Worm (Caenorhabditis elegans) whole organism, L1 larva: ENCODE results near the gene F12E12.1.

Experiments
- blmp-1 ChIP-seq: fragments of 150-350 bp; optimal IDR thresholded peaks from 2 replicates; lab custom pipeline; 2014; ENCODE audit warnings: missing biosample characterization, missing genetic modification characterization
- efl-1 ChIP-seq, 4 experiments: fragments of 150-350 bp; optimal IDR thresholded peaks in 3 of 4; peaks in 1 of 4; 1 replicate in 1 of 4; 2 replicates in 3 of 4; lab custom pipeline; 2014; ENCODE audit warnings: missing biosample characterization in 2 of 4, missing genetic modification characterization in 2 of 4, missing genetic modification reagents in 2 of 4
- elt-2 ChIP-seq: sonication (generic microtip); optimal IDR thresholded peaks from 2 replicates; lab custom pipeline; 2016; ENCODE audit warnings: missing genetic modification characterization, mild to moderate bottlenecking, inconsistent platforms, missing compliant biosample characterization, missing genetic modification reagents
- elt-3 ChIP-seq, 6 experiments: fragments of 150-350 bp in 1 of 6; sonication (generic microtip); optimal IDR thresholded peaks; 2 replicates each; lab custom pipeline; 2017 to 2018; ENCODE audit warnings: missing biosample characterization in 6 of 6, missing genetic modification characterization in 6 of 6, inconsistent platforms in 1 of 6
- ets-5 ChIP-seq: fragments of 200-800 bp; sonication (Bioruptor generic); IDR thresholded peaks from 2 replicates; pipeline ENCODE4 v1.3.6; 2022; ENCODE audit warnings: missing genetic modification characterization, missing compliant biosample characterization
- fkh-4 ChIP-seq: sonication (generic microtip); optimal IDR thresholded peaks from 2 replicates; lab custom pipeline; 2016; ENCODE audit warnings: missing compliant biosample characterization, missing genetic modification characterization, borderline replicate concordance
- fos-1 ChIP-seq: fragments of 150-350 bp; optimal IDR thresholded peaks from 2 replicates; lab custom pipeline; 2014; ENCODE audit warnings: missing biosample characterization, missing genetic modification characterization
- grh-1 ChIP-seq: fragments of 200-800 bp; sonication (Bioruptor generic); IDR thresholded peaks from 2 replicates; pipeline ENCODE4 v1.3.6; 2022; ENCODE audit warnings: missing genetic modification reagents, missing genetic modification characterization, missing compliant biosample characterization
- isw-1 ChIP-seq: fragments of 200-800 bp; sonication (Bioruptor generic); IDR thresholded peaks from 2 replicates; pipeline ENCODE4 v1.3.6; 2022; ENCODE audit warnings: missing genetic modification characterization, missing compliant biosample characterization
- lin-15B ChIP-seq: fragments of 150-350 bp; sonication (generic microtip); optimal IDR thresholded peaks from 3 replicates; lab custom pipeline; 2014; ENCODE audit warnings: missing biosample characterization, missing genetic modification characterization
- mdl-1 ChIP-seq, 2 experiments: fragments of 150-350 bp; optimal IDR thresholded peaks; 2 replicates each; lab custom pipeline; 2014 to 2017; ENCODE audit warnings: missing biosample characterization in 2 of 2, missing genetic modification characterization in 2 of 2, inconsistent platforms in 1 of 2
- mep-1 ChIP-seq: fragments of 150-350 bp; optimal IDR thresholded peaks from 2 replicates; lab custom pipeline; 2014; ENCODE audit warnings: missing biosample characterization, missing genetic modification characterization
- nhr-71 ChIP-seq: sonication (generic microtip); optimal IDR thresholded peaks from 2 replicates; lab custom pipeline; 2016; ENCODE audit warnings: mild to moderate bottlenecking, missing genetic modification characterization, moderate library complexity, missing compliant biosample characterization
- nhr-77 ChIP-seq: fragments of 150-350 bp; optimal IDR thresholded peaks from 2 replicates; lab custom pipeline; 2014; ENCODE audit warnings: missing biosample characterization, missing genetic modification characterization
- nhr-85 ChIP-seq: sonication (generic microtip); peaks from one replicate; lab custom pipeline; 2016; ENCODE audit warnings: missing genetic modification characterization, inconsistent platforms, missing compliant biosample characterization
- pax-3 ChIP-seq: fragments of 200-800 bp; sonication (Bioruptor generic); optimal IDR thresholded peaks from 2 replicates; lab custom pipeline; 2018; ENCODE audit warnings: mild to moderate bottlenecking, missing genetic modification characterization, moderate library complexity, missing compliant biosample characterization
- pqm-1 ChIP-seq: sonication (generic microtip); optimal IDR thresholded peaks from 3 replicates; lab custom pipeline; 2017; ENCODE audit warnings: missing biosample characterization, missing genetic modification characterization
- rnt-1 ChIP-seq: sonication (generic microtip); optimal IDR thresholded peaks from 2 replicates; lab custom pipeline; 2016; ENCODE audit warnings: mild to moderate bottlenecking, missing genetic modification characterization, moderate library complexity, missing compliant biosample characterization
- sptf-1 ChIP-seq: fragments of 150-350 bp; optimal IDR thresholded peaks from 2 replicates; lab custom pipeline; 2014; ENCODE audit warnings: missing biosample characterization, missing genetic modification characterization
- unc-30 ChIP-seq: sonication (generic microtip); optimal IDR thresholded peaks from 2 replicates; lab custom pipeline; 2017; ENCODE audit warnings: missing biosample characterization, missing genetic modification characterization
- unc-98 ChIP-seq: fragments of 200-800 bp; sonication (Bioruptor generic); IDR thresholded peaks from 2 replicates; pipeline ENCODE4 v1.3.6; 2022; ENCODE audit warnings: missing genetic modification characterization, missing compliant biosample characterization
- zag-1 ChIP-seq: fragments of 150-350 bp; optimal IDR thresholded peaks from 2 replicates; lab custom pipeline; 2014; ENCODE audit warnings: missing biosample characterization, missing genetic modification characterization

Gene F12E12.1

ce11 chrII:3786538-3786937 lies 44.9 kb downstream of the F12E12.1 start (continued):
- no peak for TF ChIP-seq elt-3 (tag; optimal IDR thresholded peaks at IDR 0.05; lab: Kevin White, UChicago)
- TF ChIP-seq lin-15B (tag; lab: Kevin White, UChicago), result no peak

- TF ChIP-seq grh-1 (GFP tag; lab: Robert Waterston, UW) (no peak), ets-5 (GFP tag; lab: Robert Waterston, UW) (no peak), mdl-1 (tag; optimal IDR thresholded peaks at IDR 0.05; lab: Kevin White, UChicago) (no peak), unc-98 (GFP tag; lab: Robert Waterston, UW) (no peak), pax-3 (tag; lab: Kevin White, UChicago) (no peak), rnt-1 (tag; lab: Kevin White, UChicago) (no peak), pqm-1 (tag; lab: Kevin White, UChicago) (no peak), blmp-1 (tag; lab: Kevin White, UChicago) (no peak), nhr-71 (no peak), mep-1 (tag; lab: Kevin White, UChicago) (no peak), zag-1 (tag; lab: Kevin White, UChicago) (no peak), isw-1 (GFP tag; lab: Robert Waterston, UW) (no peak)
Observed at ce11 chrII:3787151-3787550, 45.5 kb downstream of the F12E12.1 start, which contains the start of gene T24E12.13. T24E12.13 (plus strand) TSS chrII:3787451.

- TF ChIP-seq blmp-1 (tag; lab: Kevin White, UChicago) (no peak), efl-1 (optimal IDR thresholded peaks at IDR 0.05; lab: Kevin White, UChicago) (no peak), efl-1 (GFP tag; optimal IDR thresholded peaks at IDR 0.05 in 1 of 2; lab: Kevin White, UChicago) (peak in 1 of 2 experiments; percentile 78), nhr-77 (tag; lab: Kevin White, UChicago) (no peak), unc-30 (tag; lab: Kevin White, UChicago) (no peak), lin-15B (tag; lab: Kevin White, UChicago) (no peak), grh-1 (GFP tag; lab: Robert Waterston, UW) (no peak), elt-2 (tag; lab: Kevin White, UChicago) (peak; percentile 77), fos-1 (tag; lab: Kevin White, UChicago) (no peak), sptf-1 (tag; lab: Kevin White, UChicago) (no peak), nhr-85 (tag; lab: Kevin White, UChicago) (no peak), fkh-4 (no peak)
Observed at ce11 chrII:3788356-3788962, 46.8 kb downstream of the F12E12.1 start.
